Fruit fly (Drosophila melanogaster): Measurements from ENCODE around the gene CG8043.

The CG8043 gene

dm6 chr3R:8670529-8671491, 5.9 kb upstream of the CG8043 start, which contains the start of gene p (continued):
- TF ChIP-seq CG10267 (tag; optimal IDR thresholded peaks at IDR 0.05) = peak; percentile 77
- peak; percentile 40 for TF ChIP-seq zfh2 (GFP tag; optimal IDR thresholded peaks at IDR 0.05)
- TF ChIP-seq B-H2 (GFP tag; optimal IDR thresholded peaks at IDR 0.05) = peak; percentile 36
- TF ChIP-seq CG7745 (tag; optimal IDR thresholded peaks at IDR 0.05) = no peak
- peak; percentile 11 for TF ChIP-seq CTCF (GFP tag; optimal IDR thresholded peaks at IDR 0.05)
- TF ChIP-seq pfk (GFP tag; optimal IDR thresholded peaks at IDR 0.05) = peak; percentile 30
- peak; percentile 11 to 44 for TF ChIP-seq Pdp1 (GFP tag; optimal IDR thresholded peaks at IDR 0.05)
- no peak for TF ChIP-seq NFAT (GFP tag; IDR thresholded peaks at IDR 0.05)
- TF ChIP-seq Vsx1 (GFP tag; optimal IDR thresholded peaks at IDR 0.05) = no peak
- TF ChIP-seq CG17328 (GFP tag; IDR thresholded peaks at IDR 0.05) = 0 out of 2 replicates have a peak, but pooled peaks have one; percentile 22
- peak; percentile 21 for TF ChIP-seq Fer3 (tag; optimal IDR thresholded peaks at IDR 0.05)
- peak; percentile 43 for TF ChIP-seq CG12659 (GFP tag; optimal IDR thresholded peaks at IDR 0.05)
- TF ChIP-seq CG1647 (GFP tag; optimal IDR thresholded peaks at IDR 0.05) = peak; percentile 30
- TF ChIP-seq hkb (optimal IDR thresholded peaks at IDR 0.05) = no peak
- TF ChIP-seq hkb (GFP tag; IDR thresholded peaks at IDR 0.05) = peak; percentile 55; the same call in 1 of the 2 replicates
- peak; percentile 24 for TF ChIP-seq Six4 (GFP tag; optimal IDR thresholded peaks at IDR 0.05)
- peak; percentile 10 for TF ChIP-seq Ets65A (GFP tag)
- TF ChIP-seq caup (GFP tag; optimal IDR thresholded peaks at IDR 0.05; ENCODE audit: severe bottlenecking) = peak; percentile 61
- TF ChIP-seq CG18476 (GFP tag; optimal IDR thresholded peaks at IDR 0.05) = peak; percentile 27
- peak; percentile 17; the same call in 1 of the 2 replicates for TF ChIP-seq lmd (GFP tag; IDR thresholded peaks at IDR 0.05)
- TF ChIP-seq CG12942 (GFP tag; optimal IDR thresholded peaks at IDR 0.05) = peak; percentile 23
- TF ChIP-seq CG32532 (GFP tag; IDR thresholded peaks at IDR 0.05) = peak; percentile 55; the same call in 1 of the 2 replicates
- TF ChIP-seq ara (GFP tag; IDR thresholded peaks at IDR 0.05) = no peak
- no peak for TF ChIP-seq Mes4 (GFP tag; optimal IDR thresholded peaks at IDR 0.05)
- TF ChIP-seq CG16863 (GFP tag; optimal IDR thresholded peaks at IDR 0.05) = no peak
- 0 out of 2 replicates have a peak, but pooled peaks have one; percentile 46 for TF ChIP-seq Awh (GFP tag; IDR thresholded peaks at IDR 0.05)
- peak; percentile 47; the same call in 2 of the 3 replicates for TF ChIP-seq row (GFP tag; IDR thresholded peaks at IDR 0.05)
- TF ChIP-seq CG16815 (GFP tag; optimal IDR thresholded peaks at IDR 0.05) = peak; percentile 6
- peak; percentile 31 for TF ChIP-seq CG13424 (tag; optimal IDR thresholded peaks at IDR 0.05)
- TF ChIP-seq Eip74EF (GFP tag; optimal IDR thresholded peaks at IDR 0.05) = peak in 1 of 2 experiments; percentile 50
- TF ChIP-seq NC2α (GFP tag; optimal IDR thresholded peaks at IDR 0.05) = peak; percentile 2
- peak; percentile 77 for TF ChIP-seq Med (GFP tag)
- peak; percentile 7 for TF ChIP-seq CG3407 (GFP tag; optimal IDR thresholded peaks at IDR 0.05)
- peak; percentile 37 for TF ChIP-seq Dad (GFP tag; optimal IDR thresholded peaks at IDR 0.05)
- 0 out of 2 replicates have a peak, but pooled peaks have one; percentile 43 for TF ChIP-seq Ptx1 (GFP tag; IDR thresholded peaks at IDR 0.05)
- TF ChIP-seq CG11504 (tag; optimal IDR thresholded peaks at IDR 0.05) = peak; percentile 49
- peak; percentile 40; the same call in 1 of the 2 replicates for TF ChIP-seq CG14014 (GFP tag; IDR thresholded peaks at IDR 0.05)
- peak; percentile 42 for TF ChIP-seq ATbp (GFP tag; optimal IDR thresholded peaks at IDR 0.05)
- TF ChIP-seq CG14860 (GFP tag; IDR thresholded peaks at IDR 0.05; ENCODE audit: partially characterized antibody) = no peak
- peak; percentile 14 for TF ChIP-seq CG3281 (GFP tag; optimal IDR thresholded peaks at IDR 0.05)
- TF ChIP-seq HLH54F (GFP tag; optimal IDR thresholded peaks at IDR 0.05) = peak; percentile 39
- peak; percentile 46 for TF ChIP-seq lilli (GFP tag; optimal IDR thresholded peaks at IDR 0.05)
- TF ChIP-seq Hr3 (GFP tag; optimal IDR thresholded peaks at IDR 0.05) = peak; percentile 25
- peak; percentile 5 for TF ChIP-seq Hand (GFP tag; optimal IDR thresholded peaks at IDR 0.05)
- no peak; the same call in 2 of the 3 replicates for TF ChIP-seq Aef1 (GFP tag; IDR thresholded peaks at IDR 0.05)
- TF ChIP-seq CG7271 (tag; optimal IDR thresholded peaks at IDR 0.05) = peak; percentile 8
- TF ChIP-seq stwl (tag; optimal IDR thresholded peaks at IDR 0.05) = peak; percentile 50
- peak; percentile 13 for TF ChIP-seq nau (GFP tag; optimal IDR thresholded peaks at IDR 0.05)
